Worm (Caenorhabditis elegans) whole organism, mixed stage, embryonic: ENCODE measurements around the gene smz-1.

Source experiments
- M03D4.4 ChIP-seq: sonication (generic microtip); optimal IDR thresholded peaks from 2 replicates; lab custom pipeline; 2017; ENCODE audit warnings: mild to moderate bottlenecking, missing genetic modification characterization, missing compliant biosample characterization
- bed-3 ChIP-seq: fragments of 200-800 bp; sonication (Bioruptor generic); optimal IDR thresholded peaks from 3 replicates; lab custom pipeline; 2018; ENCODE audit warnings: mild to moderate bottlenecking, missing genetic modification characterization, moderate library complexity, missing compliant biosample characterization
- blmp-1 ChIP-seq: fragments of 150-350 bp; optimal IDR thresholded peaks from 2 replicates; lab custom pipeline; 2014; ENCODE audit warnings: missing biosample characterization, missing genetic modification characterization
- ceh-39 ChIP-seq: fragments of 150-350 bp; optimal IDR thresholded peaks from 2 replicates; lab custom pipeline; 2014; ENCODE audit warnings: missing biosample characterization, missing genetic modification characterization
- ceh-43 ChIP-seq: fragments of 200-800 bp; sonication (Bioruptor generic); optimal IDR thresholded peaks from 2 replicates; lab custom pipeline; 2018; ENCODE audit warnings: mild to moderate bottlenecking, missing genetic modification characterization, moderate library complexity, missing compliant biosample characterization
- ceh-83 ChIP-seq: fragments of 200-800 bp; sonication (Bioruptor generic); optimal IDR thresholded peaks from 2 replicates; lab custom pipeline; 2018; ENCODE audit warnings: mild to moderate bottlenecking, missing genetic modification characterization, missing compliant biosample characterization
- ces-1 ChIP-seq: fragments of 150-350 bp; optimal IDR thresholded peaks from 2 replicates; lab custom pipeline; 2014; ENCODE audit warnings: missing biosample characterization, missing genetic modification reagents, missing genetic modification characterization
- cnd-1 ChIP-seq: fragments of 200-800 bp; sonication (Bioruptor generic); optimal IDR thresholded peaks from 2 replicates; lab custom pipeline; 2018; ENCODE audit warnings: mild to moderate bottlenecking, missing genetic modification characterization, missing compliant biosample characterization
- drap-1 ChIP-seq: fragments of 200-800 bp; sonication (Bioruptor generic); optimal IDR thresholded peaks from 3 replicates; lab custom pipeline; 2018; ENCODE audit warnings: mild to moderate bottlenecking, missing genetic modification characterization, missing compliant biosample characterization
- elt-3 ChIP-seq: fragments of 150-350 bp; optimal IDR thresholded peaks from 2 replicates; lab custom pipeline; 2014; ENCODE audit warnings: missing biosample characterization, missing genetic modification characterization
- flh-1 ChIP-seq: fragments of 200-800 bp; sonication (Bioruptor generic); optimal IDR thresholded peaks from 2 replicates; lab custom pipeline; 2018; ENCODE audit warnings: mild to moderate bottlenecking, missing genetic modification characterization, moderate library complexity, missing compliant biosample characterization
- ham-2 ChIP-seq: fragments of 200-800 bp; sonication (Bioruptor generic); optimal IDR thresholded peaks from 2 replicates; lab custom pipeline; 2018; ENCODE audit warnings: mild to moderate bottlenecking, missing genetic modification characterization, missing compliant biosample characterization
- hlh-1 ChIP-seq: fragments of 150-350 bp; optimal IDR thresholded peaks from 2 replicates; lab custom pipeline; 2014; ENCODE audit warnings: missing biosample characterization, missing genetic modification reagents, missing genetic modification characterization
- lin-13 ChIP-seq: fragments of 150-350 bp; optimal IDR thresholded peaks from 2 replicates; lab custom pipeline; 2014; ENCODE audit warnings: missing biosample characterization, missing genetic modification characterization
- lin-32 ChIP-seq: fragments of 200-800 bp; sonication (Bioruptor generic); optimal IDR thresholded peaks from 2 replicates; lab custom pipeline; 2018; ENCODE audit warnings: mild to moderate bottlenecking, missing genetic modification characterization, missing compliant biosample characterization
- mep-1 ChIP-seq: fragments of 150-350 bp; optimal IDR thresholded peaks from 2 replicates; lab custom pipeline; 2017; ENCODE audit warnings: missing biosample characterization, missing genetic modification reagents, missing genetic modification characterization, inconsistent platforms
- mls-2 ChIP-seq: sonication (generic microtip); optimal IDR thresholded peaks from 2 replicates; lab custom pipeline; 2016; ENCODE audit warnings: mild to moderate bottlenecking, missing genetic modification characterization, moderate library complexity, missing compliant biosample characterization
- nhr-12 ChIP-seq: fragments of 150-350 bp; optimal IDR thresholded peaks from 2 replicates; lab custom pipeline; 2014; ENCODE audit warnings: missing biosample characterization, missing genetic modification characterization
- nhr-2 ChIP-seq: fragments of 150-350 bp; optimal IDR thresholded peaks from 2 replicates; lab custom pipeline; 2014; ENCODE audit warnings: missing biosample characterization, missing genetic modification characterization
- nhr-237 ChIP-seq: fragments of 150-350 bp; optimal IDR thresholded peaks from 2 replicates; lab custom pipeline; 2014; ENCODE audit warnings: missing biosample characterization, missing genetic modification characterization
- nhr-28 ChIP-seq: fragments of 150-350 bp; optimal IDR thresholded peaks from 2 replicates; lab custom pipeline; 2014; ENCODE audit warnings: missing biosample characterization, missing genetic modification characterization
- nhr-76 ChIP-seq: sonication (generic microtip); optimal IDR thresholded peaks from 2 replicates; lab custom pipeline; 2017; ENCODE audit warnings: missing biosample characterization, missing genetic modification characterization
- snpc-4 ChIP-seq: fragments of 150-350 bp; optimal IDR thresholded peaks from 2 replicates; lab custom pipeline; 2014; ENCODE audit warnings: missing biosample characterization, missing genetic modification characterization
- sptf-1 ChIP-seq: sonication (generic microtip); optimal IDR thresholded peaks from 2 replicates; lab custom pipeline; 2017; ENCODE audit warnings: mild to moderate bottlenecking, missing genetic modification characterization, moderate library complexity, missing compliant biosample characterization
- unc-120 ChIP-seq: sonication (generic microtip); optimal IDR thresholded peaks from 2 replicates; lab custom pipeline; 2017; ENCODE audit warnings: missing genetic modification characterization, missing compliant biosample characterization; ENCODE audit not compliant: poor library complexity, severe bottlenecking
- unc-39 ChIP-seq: fragments of 150-350 bp; optimal IDR thresholded peaks from 2 replicates; lab custom pipeline; 2014; ENCODE audit warnings: missing biosample characterization, missing genetic modification characterization
- unc-62 ChIP-seq: fragments of 150-350 bp; optimal IDR thresholded peaks from 2 replicates; lab custom pipeline; 2014; ENCODE audit warnings: missing biosample characterization, missing genetic modification reagents, missing genetic modification characterization
- zip-8 ChIP-seq: fragments of 150-350 bp; optimal IDR thresholded peaks from 2 replicates; lab custom pipeline; 2014; ENCODE audit warnings: missing biosample characterization, missing genetic modification characterization

smz-1 gene

DNA sequence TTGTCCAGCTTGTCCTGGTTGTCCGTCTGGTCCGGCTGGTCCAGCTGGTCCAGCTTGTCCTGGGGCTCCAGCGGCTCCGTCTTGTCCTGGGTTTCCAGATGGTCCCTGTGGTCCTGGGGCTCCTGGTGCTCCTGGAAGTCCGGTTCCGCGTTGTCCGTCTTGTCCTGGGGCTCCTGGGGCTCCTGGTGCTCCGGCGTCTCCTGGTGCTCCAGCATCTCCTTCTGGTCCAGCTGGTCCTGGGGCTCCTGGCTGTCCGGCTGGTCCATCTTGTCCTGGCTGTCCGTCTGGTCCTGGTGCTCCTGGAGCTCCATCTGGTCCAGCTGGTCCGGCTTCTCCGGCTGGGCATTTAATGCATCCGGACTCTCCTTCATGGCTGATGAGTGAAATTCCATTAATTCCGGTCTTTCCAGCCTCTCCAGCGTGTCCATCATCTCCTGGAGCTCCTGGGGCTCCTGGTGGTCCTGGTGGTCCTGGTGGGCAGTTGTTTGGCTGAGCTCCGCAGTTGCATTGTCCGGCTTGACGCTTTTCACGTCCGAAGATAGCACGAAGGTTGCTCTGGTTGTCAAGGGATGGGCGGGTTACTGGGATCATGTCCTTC, 27.1 kb upstream of the smz-1 start:
- TF ChIP-seq sptf-1 (tag; lab: Kevin White, UChicago) (peak; percentile 33), cnd-1 (tag; lab: Kevin White, UChicago) (no peak)

DNA sequence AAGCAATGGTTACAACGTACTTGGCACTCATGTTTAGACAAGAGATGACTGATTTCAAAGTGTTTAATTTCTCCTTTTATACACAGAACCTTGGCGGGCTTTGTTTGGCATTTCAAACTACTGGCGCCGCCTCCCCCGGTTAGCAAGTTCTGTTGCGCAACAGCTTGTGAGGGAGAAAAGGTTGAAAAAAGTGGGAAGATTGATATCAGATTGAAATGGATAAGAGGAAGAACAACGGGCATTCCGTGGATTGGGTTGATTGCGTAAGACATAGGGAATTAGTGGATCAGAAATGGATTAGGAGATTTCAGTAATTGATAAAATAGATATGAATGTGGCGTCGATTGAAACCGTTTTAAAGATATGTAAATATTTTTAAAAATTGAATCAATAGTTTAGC, 26.4 kb upstream of the smz-1 start, which contains the start of gene col-130:
Gene col-130 (minus strand): TSS at position 50 of the 400 bp plus-strand sequence.
- peak; percentile 94 for TF ChIP-seq zip-8 (tag; lab: Kevin White, UChicago)
- no peak for TF ChIP-seq ceh-43 (GFP tag; lab: Kevin White, UChicago)
- TF ChIP-seq ceh-83 (GFP tag; lab: Kevin White, UChicago), result no peak

DNA sequence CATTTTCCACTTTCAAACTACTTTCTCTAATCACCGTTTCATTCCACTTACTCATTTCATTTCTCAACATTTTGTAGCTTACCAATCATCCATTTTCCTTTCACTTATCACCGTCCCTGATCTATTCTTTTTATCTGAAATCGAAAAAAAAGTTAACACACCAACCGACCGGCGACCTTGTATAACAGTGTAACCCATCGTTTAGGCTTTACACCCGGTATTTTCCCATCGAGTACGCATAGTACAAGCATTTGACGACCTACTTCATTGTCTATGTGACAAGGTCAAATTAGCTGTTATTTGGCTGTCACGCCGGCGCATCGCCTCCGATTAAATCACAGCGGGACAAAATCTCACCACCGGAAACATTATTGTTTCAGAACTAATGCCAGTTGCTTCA, 25.3 kb upstream of the smz-1 start:
- TF ChIP-seq unc-120 (tag; lab: Kevin White, UChicago) (no peak), sptf-1 (tag; lab: Kevin White, UChicago) (no peak), lin-13 (no peak), blmp-1 (tag; lab: Kevin White, UChicago) (no peak), cnd-1 (tag; lab: Kevin White, UChicago) (no peak), zip-8 (tag; lab: Kevin White, UChicago) (no peak), ceh-39 (tag; lab: Kevin White, UChicago) (no peak), mls-2 (no peak), M03D4.4 (tag; lab: Kevin White, UChicago) (no peak), bed-3 (no peak), drap-1 (GFP tag; lab: Kevin White, UChicago) (no peak), flh-1 (GFP tag; lab: Kevin White, UChicago) (no peak), nhr-28 (tag; lab: Kevin White, UChicago) (no peak), hlh-1 (tag; lab: Kevin White, UChicago) (no peak), ham-2 (GFP tag; lab: Kevin White, UChicago) (no peak), ces-1 (no peak), nhr-76 (no peak), unc-62 (no peak), lin-32 (GFP tag; lab: Kevin White, UChicago) (no peak), nhr-2 (tag; lab: Kevin White, UChicago) (no peak)

DNA sequence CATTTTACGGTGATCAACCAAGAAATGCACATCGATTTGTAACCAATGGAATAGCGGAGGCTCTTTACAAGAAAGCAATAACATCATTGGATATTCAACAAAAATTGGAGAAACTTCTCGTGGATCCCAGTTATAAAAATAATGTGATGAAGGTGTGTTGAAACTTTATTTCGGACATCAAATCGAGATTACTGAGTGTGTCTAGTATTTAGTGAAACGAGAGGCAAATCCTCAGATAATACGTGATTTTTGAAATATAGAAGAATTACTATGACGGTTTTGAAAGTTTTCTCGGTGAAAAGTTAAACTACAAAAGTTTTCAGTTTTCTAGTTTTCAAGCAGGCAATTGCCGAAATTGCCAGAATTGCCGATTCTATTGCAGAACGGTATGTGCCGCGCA, 23.1 kb upstream of the smz-1 start:
- TF ChIP-seq unc-39 (no peak), unc-62 (no peak), bed-3 (no peak), M03D4.4 (tag; lab: Kevin White, UChicago) (no peak), nhr-237 (tag; lab: Kevin White, UChicago) (no peak), snpc-4 (tag; lab: Kevin White, UChicago) (no peak), nhr-12 (tag; lab: Kevin White, UChicago) (no peak), elt-3 (tag; lab: Kevin White, UChicago) (no peak), drap-1 (GFP tag; lab: Kevin White, UChicago) (no peak)

DNA sequence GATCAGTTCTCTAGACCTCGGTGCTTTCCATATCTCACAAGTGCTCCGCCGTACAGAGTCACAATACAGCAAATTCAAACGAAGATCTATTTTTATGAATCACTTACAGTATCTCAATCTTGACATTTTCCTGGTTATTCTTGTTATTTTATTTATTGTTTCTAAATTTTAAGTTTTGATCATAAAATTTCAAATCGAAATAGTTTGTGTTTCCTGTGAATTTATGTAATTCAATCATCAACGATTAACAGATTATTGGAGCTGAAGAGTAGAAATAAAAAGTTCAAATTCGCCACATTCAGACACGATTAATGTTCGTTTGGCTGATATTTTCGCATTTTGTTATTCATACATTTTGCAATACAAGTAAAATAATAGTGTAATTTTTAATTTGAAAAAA, 22.5 kb upstream of the smz-1 start, which contains the start of gene clec-184:
Gene clec-184 (plus strand): TSS at position 301 of the 400 bp plus-strand sequence.
- TF ChIP-seq snpc-4 (tag; lab: Kevin White, UChicago) (no peak), bed-3 (no peak), lin-13 (no peak), hlh-1 (tag; lab: Kevin White, UChicago) (no peak), mep-1 (tag; lab: Kevin White, UChicago) (no peak), nhr-237 (tag; lab: Kevin White, UChicago) (no peak), ces-1 (no peak), elt-3 (tag; lab: Kevin White, UChicago) (no peak), sptf-1 (tag; lab: Kevin White, UChicago) (no peak), unc-120 (tag; lab: Kevin White, UChicago) (no peak), ceh-43 (GFP tag; lab: Kevin White, UChicago) (no peak), zip-8 (tag; lab: Kevin White, UChicago) (no peak), nhr-12 (tag; lab: Kevin White, UChicago) (no peak), ceh-39 (tag; lab: Kevin White, UChicago) (no peak), mls-2 (no peak), nhr-76 (no peak), ham-2 (GFP tag; lab: Kevin White, UChicago) (no peak)

DNA sequence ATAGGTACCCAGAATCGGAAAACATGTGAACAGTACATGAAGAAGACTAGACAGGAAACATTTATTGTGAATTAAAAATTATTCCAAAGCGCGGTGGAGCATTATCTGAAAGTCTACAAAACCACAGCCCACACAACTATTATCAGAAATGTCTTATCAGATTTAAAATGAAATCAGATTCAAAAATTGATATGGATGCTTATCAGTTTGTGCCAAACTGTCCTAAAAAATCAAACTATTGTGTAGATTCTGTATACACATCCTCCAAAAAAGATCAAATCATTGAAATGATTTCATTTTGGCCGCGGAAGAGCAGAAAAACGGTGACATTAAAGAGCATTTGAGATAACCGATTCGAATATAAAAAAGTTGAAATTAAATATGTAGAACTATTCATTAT, 19.4 kb upstream of the smz-1 start, which contains the start of gene irg-4:
Gene irg-4 (plus strand): TSS at position 392 of the 400 bp plus-strand sequence.
- TF ChIP-seq lin-13, result no peak
- no peak for TF ChIP-seq ham-2 (GFP tag; lab: Kevin White, UChicago)
- no peak for TF ChIP-seq M03D4.4 (tag; lab: Kevin White, UChicago)
- TF ChIP-seq mls-2, result no peak
- no peak for TF ChIP-seq nhr-76
